Worm (Caenorhabditis elegans) whole organism, mixed stage, embryonic: ENCODE measurements around the gene snb-2.

Experiments used
- ces-1 ChIP-seq: fragments of 150-350 bp; optimal IDR thresholded peaks from 2 replicates; lab custom pipeline; 2014; ENCODE audit warnings: missing biosample characterization, missing genetic modification reagents, missing genetic modification characterization
- elt-3 ChIP-seq: fragments of 150-350 bp; optimal IDR thresholded peaks from 2 replicates; lab custom pipeline; 2014; ENCODE audit warnings: missing biosample characterization, missing genetic modification characterization
- lsy-2 ChIP-seq: fragments of 150-350 bp; optimal IDR thresholded peaks from 2 replicates; lab custom pipeline; 2014; ENCODE audit warnings: missing biosample characterization, missing genetic modification characterization
- nhr-12 ChIP-seq: fragments of 150-350 bp; optimal IDR thresholded peaks from 2 replicates; lab custom pipeline; 2014; ENCODE audit warnings: missing biosample characterization, missing genetic modification characterization
- snpc-4 ChIP-seq: fragments of 150-350 bp; optimal IDR thresholded peaks from 2 replicates; lab custom pipeline; 2014; ENCODE audit warnings: missing biosample characterization, missing genetic modification characterization
- ztf-11 ChIP-seq: fragments of 150-350 bp; optimal IDR thresholded peaks from 2 replicates; lab custom pipeline; 2014; ENCODE audit warnings: missing biosample characterization, missing genetic modification characterization

DNA sequence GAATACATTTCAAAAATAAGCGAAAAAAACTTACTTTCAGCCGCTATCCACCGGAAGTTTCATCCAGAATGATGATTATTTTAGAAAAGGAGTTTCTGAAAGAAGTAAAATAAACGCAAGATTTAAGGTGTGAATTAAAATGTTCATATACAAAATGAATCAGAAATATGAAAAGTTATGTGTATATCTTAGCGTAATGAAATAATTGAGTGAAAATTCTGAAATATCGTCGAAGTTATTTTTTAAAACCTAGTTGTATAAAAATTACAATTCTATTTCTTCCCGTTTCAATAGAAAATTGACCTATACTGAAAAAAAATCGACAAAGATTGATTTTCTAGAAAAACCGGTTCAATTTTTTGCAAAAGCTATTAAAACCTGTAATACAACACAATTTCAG lies 7.8 kb downstream of the snb-2 start, which contains the start of gene twk-13:
- no peak for TF ChIP-seq elt-3
- TF ChIP-seq ztf-11, result no peak
- TF ChIP-seq lsy-2, result no peak
- TF ChIP-seq ces-1, result no peak
- no peak for TF ChIP-seq nhr-12
- TF ChIP-seq snpc-4 (tag; lab: Kevin White, UChicago), result no peak
